Worm (Caenorhabditis elegans) whole organism, mixed stage, embryonic: ENCODE results near the gene T18D3.6.
A peak's percentile ranks its signal among the peaks of the same experiment; 100 is the strongest.

ENCODE experiments used
- M03D4.4 ChIP-seq: sonication (generic microtip); optimal IDR thresholded peaks from 2 replicates; lab custom pipeline; 2017; ENCODE audit warnings: mild to moderate bottlenecking, missing genetic modification characterization, missing compliant biosample characterization
- bed-3 ChIP-seq: fragments of 200-800 bp; sonication (Bioruptor generic); optimal IDR thresholded peaks from 3 replicates; lab custom pipeline; 2018; ENCODE audit warnings: mild to moderate bottlenecking, missing genetic modification characterization, moderate library complexity, missing compliant biosample characterization
- blmp-1 ChIP-seq: fragments of 150-350 bp; optimal IDR thresholded peaks from 2 replicates; lab custom pipeline; 2014; ENCODE audit warnings: missing biosample characterization, missing genetic modification characterization
- ceh-43 ChIP-seq: fragments of 200-800 bp; sonication (Bioruptor generic); optimal IDR thresholded peaks from 2 replicates; lab custom pipeline; 2018; ENCODE audit warnings: mild to moderate bottlenecking, missing genetic modification characterization, moderate library complexity, missing compliant biosample characterization
- ceh-83 ChIP-seq: fragments of 200-800 bp; sonication (Bioruptor generic); optimal IDR thresholded peaks from 2 replicates; lab custom pipeline; 2018; ENCODE audit warnings: mild to moderate bottlenecking, missing genetic modification characterization, missing compliant biosample characterization
- ces-1 ChIP-seq: fragments of 150-350 bp; optimal IDR thresholded peaks from 2 replicates; lab custom pipeline; 2014; ENCODE audit warnings: missing biosample characterization, missing genetic modification reagents, missing genetic modification characterization
- cnd-1 ChIP-seq: fragments of 200-800 bp; sonication (Bioruptor generic); optimal IDR thresholded peaks from 2 replicates; lab custom pipeline; 2018; ENCODE audit warnings: mild to moderate bottlenecking, missing genetic modification characterization, missing compliant biosample characterization
- drap-1 ChIP-seq: fragments of 200-800 bp; sonication (Bioruptor generic); optimal IDR thresholded peaks from 3 replicates; lab custom pipeline; 2018; ENCODE audit warnings: mild to moderate bottlenecking, missing genetic modification characterization, missing compliant biosample characterization
- elt-1 ChIP-seq: sonication (generic microtip); optimal IDR thresholded peaks from 2 replicates; lab custom pipeline; 2017; ENCODE audit warnings: missing genetic modification characterization, mild to moderate bottlenecking, missing compliant biosample characterization, antibody characterized with exemption, moderate library complexity, borderline replicate concordance; ENCODE audit not compliant: insufficient read depth
- elt-3 ChIP-seq: fragments of 150-350 bp; optimal IDR thresholded peaks from 2 replicates; lab custom pipeline; 2014; ENCODE audit warnings: missing biosample characterization, missing genetic modification characterization
- flh-1 ChIP-seq: fragments of 200-800 bp; sonication (Bioruptor generic); optimal IDR thresholded peaks from 2 replicates; lab custom pipeline; 2018; ENCODE audit warnings: mild to moderate bottlenecking, missing genetic modification characterization, moderate library complexity, missing compliant biosample characterization
- ham-2 ChIP-seq: fragments of 200-800 bp; sonication (Bioruptor generic); optimal IDR thresholded peaks from 2 replicates; lab custom pipeline; 2018; ENCODE audit warnings: mild to moderate bottlenecking, missing genetic modification characterization, missing compliant biosample characterization
- hlh-1 ChIP-seq: fragments of 150-350 bp; optimal IDR thresholded peaks from 2 replicates; lab custom pipeline; 2014; ENCODE audit warnings: missing biosample characterization, missing genetic modification reagents, missing genetic modification characterization
- lin-13 ChIP-seq: fragments of 150-350 bp; optimal IDR thresholded peaks from 2 replicates; lab custom pipeline; 2014; ENCODE audit warnings: missing biosample characterization, missing genetic modification characterization
- lin-32 ChIP-seq: fragments of 200-800 bp; sonication (Bioruptor generic); optimal IDR thresholded peaks from 2 replicates; lab custom pipeline; 2018; ENCODE audit warnings: mild to moderate bottlenecking, missing genetic modification characterization, missing compliant biosample characterization
- lsy-2 ChIP-seq: fragments of 150-350 bp; optimal IDR thresholded peaks from 2 replicates; lab custom pipeline; 2014; ENCODE audit warnings: missing biosample characterization, missing genetic modification characterization
- mab-5 ChIP-seq: fragments of 150-350 bp; optimal IDR thresholded peaks from 2 replicates; lab custom pipeline; 2014; ENCODE audit warnings: missing biosample characterization, missing genetic modification characterization
- mep-1 ChIP-seq: fragments of 150-350 bp; optimal IDR thresholded peaks from 2 replicates; lab custom pipeline; 2017; ENCODE audit warnings: missing biosample characterization, missing genetic modification reagents, missing genetic modification characterization, inconsistent platforms
- mls-2 ChIP-seq: sonication (generic microtip); optimal IDR thresholded peaks from 2 replicates; lab custom pipeline; 2016; ENCODE audit warnings: mild to moderate bottlenecking, missing genetic modification characterization, moderate library complexity, missing compliant biosample characterization
- nhr-12 ChIP-seq: fragments of 150-350 bp; optimal IDR thresholded peaks from 2 replicates; lab custom pipeline; 2014; ENCODE audit warnings: missing biosample characterization, missing genetic modification characterization
- nhr-2 ChIP-seq: fragments of 150-350 bp; optimal IDR thresholded peaks from 2 replicates; lab custom pipeline; 2014; ENCODE audit warnings: missing biosample characterization, missing genetic modification characterization
- nhr-237 ChIP-seq: fragments of 150-350 bp; optimal IDR thresholded peaks from 2 replicates; lab custom pipeline; 2014; ENCODE audit warnings: missing biosample characterization, missing genetic modification characterization
- nhr-28 ChIP-seq: fragments of 150-350 bp; optimal IDR thresholded peaks from 2 replicates; lab custom pipeline; 2014; ENCODE audit warnings: missing biosample characterization, missing genetic modification characterization
- pha-4 ChIP-seq: fragments of 150-350 bp; optimal IDR thresholded peaks from 2 replicates; lab custom pipeline; 2018; ENCODE audit warnings: missing biosample characterization, missing genetic modification reagents, missing genetic modification characterization
- sem-2 ChIP-seq: fragments of 200-800 bp; sonication (Bioruptor generic); optimal IDR thresholded peaks from 2 replicates; lab custom pipeline; 2018; ENCODE audit warnings: mild to moderate bottlenecking, missing genetic modification characterization, missing compliant biosample characterization
- snpc-4 ChIP-seq: fragments of 150-350 bp; optimal IDR thresholded peaks from 2 replicates; lab custom pipeline; 2014; ENCODE audit warnings: missing biosample characterization, missing genetic modification characterization
- sptf-1 ChIP-seq: sonication (generic microtip); optimal IDR thresholded peaks from 2 replicates; lab custom pipeline; 2017; ENCODE audit warnings: mild to moderate bottlenecking, missing genetic modification characterization, moderate library complexity, missing compliant biosample characterization
- tbx-8 ChIP-seq: fragments of 200-800 bp; sonication (Bioruptor generic); optimal IDR thresholded peaks from 2 replicates; lab custom pipeline; 2018; ENCODE audit warnings: mild to moderate bottlenecking, missing genetic modification characterization, moderate library complexity, missing compliant biosample characterization
- unc-120 ChIP-seq: sonication (generic microtip); optimal IDR thresholded peaks from 2 replicates; lab custom pipeline; 2017; ENCODE audit warnings: missing genetic modification characterization, missing compliant biosample characterization; ENCODE audit not compliant: poor library complexity, severe bottlenecking
- unc-62 ChIP-seq: fragments of 150-350 bp; optimal IDR thresholded peaks from 2 replicates; lab custom pipeline; 2014; ENCODE audit warnings: missing biosample characterization, missing genetic modification reagents, missing genetic modification characterization
- zip-8 ChIP-seq: fragments of 150-350 bp; optimal IDR thresholded peaks from 2 replicates; lab custom pipeline; 2014; ENCODE audit warnings: missing biosample characterization, missing genetic modification characterization
- ztf-11 ChIP-seq: fragments of 150-350 bp; optimal IDR thresholded peaks from 2 replicates; lab custom pipeline; 2014; ENCODE audit warnings: missing biosample characterization, missing genetic modification characterization

Gene T18D3.6

DNA sequence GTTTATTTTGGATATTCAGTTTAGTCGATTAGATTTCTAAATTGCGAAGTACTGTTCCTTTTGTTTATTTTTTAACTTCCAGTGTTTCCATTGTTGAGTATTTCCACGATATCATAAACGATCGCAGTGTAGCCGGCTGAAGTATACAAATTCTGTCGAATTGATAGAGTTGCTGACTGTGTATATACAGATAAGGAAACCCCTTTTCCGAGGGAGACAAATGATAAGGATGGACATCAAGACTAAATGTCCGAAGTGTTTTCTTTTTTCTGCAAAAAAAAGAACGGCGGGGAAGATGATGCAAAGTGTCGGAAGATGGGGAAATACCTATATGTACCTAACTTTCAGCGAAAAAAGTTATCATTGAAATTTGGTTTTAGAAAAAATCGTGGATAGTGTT lies 3.1 kb upstream of the T18D3.6 start:
- TF ChIP-seq nhr-12 (tag; lab: Kevin White, UChicago) (no peak), hlh-1 (tag; lab: Kevin White, UChicago) (no peak), mab-5 (no peak), ham-2 (GFP tag; lab: Kevin White, UChicago) (no peak), zip-8 (tag; lab: Kevin White, UChicago) (no peak), nhr-28 (tag; lab: Kevin White, UChicago) (no peak), ztf-11 (tag; lab: Kevin White, UChicago) (no peak), elt-1 (no peak), ceh-43 (GFP tag; lab: Kevin White, UChicago) (no peak), ceh-83 (GFP tag; lab: Kevin White, UChicago) (no peak), ces-1 (GFP tag; lab: Kevin White, UChicago) (no peak)

- TF ChIP-seq sem-2 (no peak), mep-1 (no peak), lsy-2 (tag; lab: Kevin White, UChicago) (no peak), ham-2 (GFP tag; lab: Kevin White, UChicago) (no peak), pha-4 (tag; lab: Kevin White, UChicago) (no peak), snpc-4 (no peak), unc-62 (no peak)
These were observed 1.6 kb downstream of the T18D3.6 start for ce11 chrX:12451258-12451657.

ce11 chrX:12452143-12452570 lies 2.5 kb downstream of the T18D3.6 start:
- peak; percentile 31 for TF ChIP-seq ces-1 (GFP tag; lab: Kevin White, UChicago)
- no peak for TF ChIP-seq ceh-83 (GFP tag; lab: Kevin White, UChicago)
- TF ChIP-seq nhr-237 (tag; lab: Kevin White, UChicago): no peak
- no peak for TF ChIP-seq elt-3 (tag; lab: Kevin White, UChicago)
- peak; percentile 8 for TF ChIP-seq sem-2
- TF ChIP-seq lin-32 (GFP tag; lab: Kevin White, UChicago): peak; percentile 20
- peak; percentile 4 for TF ChIP-seq lin-13 (tag; lab: Kevin White, UChicago)
- peak; percentile 64 for TF ChIP-seq drap-1 (GFP tag; lab: Kevin White, UChicago)
- TF ChIP-seq elt-1: no peak
- no peak for TF ChIP-seq mep-1
- no peak for TF ChIP-seq zip-8 (tag; lab: Kevin White, UChicago)
- TF ChIP-seq blmp-1 (tag; lab: Kevin White, UChicago): no peak
- TF ChIP-seq snpc-4: no peak
- peak; percentile 37 for TF ChIP-seq unc-62
- TF ChIP-seq ztf-11 (tag; lab: Kevin White, UChicago): peak; percentile 13
- peak; percentile 18 for TF ChIP-seq flh-1 (GFP tag; lab: Kevin White, UChicago)
- peak; percentile 54 for TF ChIP-seq M03D4.4 (tag; lab: Kevin White, UChicago)
- no peak for TF ChIP-seq ham-2 (GFP tag; lab: Kevin White, UChicago)
- TF ChIP-seq bed-3: no peak
- no peak for TF ChIP-seq nhr-28 (tag; lab: Kevin White, UChicago)
- peak; percentile 40 for TF ChIP-seq unc-120
- no peak for TF ChIP-seq pha-4 (tag; lab: Kevin White, UChicago)
- peak; percentile 51 for TF ChIP-seq cnd-1 (tag; lab: Kevin White, UChicago)
- peak; percentile 47 for TF ChIP-seq sptf-1 (tag; lab: Kevin White, UChicago)
- no peak for TF ChIP-seq hlh-1 (tag; lab: Kevin White, UChicago)
- peak; percentile 86 for TF ChIP-seq mls-2 (tag; lab: Kevin White, UChicago)
- TF ChIP-seq tbx-8 (GFP tag; lab: Kevin White, UChicago): no peak

- peak; percentile 31 for TF ChIP-seq mls-2 (tag; lab: Kevin White, UChicago)
- TF ChIP-seq tbx-8 (GFP tag; lab: Kevin White, UChicago): peak; percentile 83
- peak; percentile 25 for TF ChIP-seq mep-1
- TF ChIP-seq sptf-1 (tag; lab: Kevin White, UChicago): peak; percentile 27
- no peak for TF ChIP-seq ham-2 (GFP tag; lab: Kevin White, UChicago)
- TF ChIP-seq zip-8 (tag; lab: Kevin White, UChicago): no peak
- TF ChIP-seq nhr-2 (tag; lab: Kevin White, UChicago): peak; percentile 1
- peak; percentile 38 for TF ChIP-seq lin-13 (tag; lab: Kevin White, UChicago)
- TF ChIP-seq ceh-43 (GFP tag; lab: Kevin White, UChicago): peak; percentile 21
- TF ChIP-seq lin-32 (GFP tag; lab: Kevin White, UChicago): no peak
These were observed 4.7 kb downstream of the T18D3.6 start, which contains the start of the genes T18D3.9 and T18D3.1 for ce11 chrX:12454290-12454795. Gene T18D3.9, minus strand, starts transcription at chrX:12454457. Gene T18D3.1, plus strand, starts transcription at chrX:12454745.
